Worm (Caenorhabditis elegans): ENCODE data around the gene uev-2.
A peak's percentile ranks its signal among the peaks of the same experiment; 100 is the strongest.

The uev-2 gene

ce11 chrIII:5621236-5621635, 38.3 kb downstream of the uev-2 start (continued):
- TF ChIP-seq lir-1 (GFP tag; conservative IDR thresholded peaks at IDR 0.05), result no peak
- no peak for TF ChIP-seq Y95B8A.8 (GFP tag; IDR thresholded peaks at IDR 0.05)
- TF ChIP-seq F10E7.11 (tag; optimal IDR thresholded peaks at IDR 0.05), result no peak
- no peak for TF ChIP-seq B0035.1 (tag; optimal IDR thresholded peaks at IDR 0.05)
- TF ChIP-seq efl-1 (GFP tag; optimal IDR thresholded peaks at IDR 0.05), result peak; percentile 47
- 0 out of 2 replicates have a peak, but pooled peaks have one; percentile 21 for TF ChIP-seq mcd-1 (GFP tag; IDR thresholded peaks at IDR 0.05)
- no peak for TF ChIP-seq hsf-1 (GFP tag; IDR thresholded peaks at IDR 0.05)
- peak; percentile 76 for TF ChIP-seq K12H6.12 (tag; optimal IDR thresholded peaks at IDR 0.05)
- no peak for TF ChIP-seq pbrm-1 (GFP tag; IDR thresholded peaks at IDR 0.05)
- TF ChIP-seq cebp-1 (GFP tag; IDR thresholded peaks at IDR 0.05), result no peak
- peak; percentile 71 for TF ChIP-seq cebp-1 (tag; optimal IDR thresholded peaks at IDR 0.05)
- TF ChIP-seq Y67H2A.10 (GFP tag; conservative IDR thresholded peaks at IDR 0.05), result no peak
- peak; percentile 40; the same call in 1 of the 2 replicates for TF ChIP-seq B0336.3 (GFP tag; IDR thresholded peaks at IDR 0.05)
- no peak for TF ChIP-seq lsl-1 (GFP tag; optimal IDR thresholded peaks at IDR 0.05)
- TF ChIP-seq madf-3 (GFP tag; IDR thresholded peaks at IDR 0.05), result no peak
- TF ChIP-seq ekl-4 (GFP tag; IDR thresholded peaks at IDR 0.05), result peak; percentile 63
- no peak for TF ChIP-seq tbp1 (GFP tag; optimal IDR thresholded peaks at IDR 0.05)
- peak; percentile 35 for TF ChIP-seq ZK185.1 (tag; optimal IDR thresholded peaks at IDR 0.05; ENCODE audit: poor library complexity, severe bottlenecking)
- TF ChIP-seq atf-7 (tag; optimal IDR thresholded peaks at IDR 0.05), result no peak
- TF ChIP-seq snpc-1.3 (tag; optimal IDR thresholded peaks at IDR 0.05; ENCODE audit: insufficient read depth), result no peak
- TF ChIP-seq ceh-40 (GFP tag; IDR thresholded peaks at IDR 0.05), result no peak
- TF ChIP-seq B0019.2 (GFP tag; conservative IDR thresholded peaks at IDR 0.05), result no peak
- no peak for TF ChIP-seq nhr-120 (GFP tag; IDR thresholded peaks at IDR 0.05)
- TF ChIP-seq gei-17 (GFP tag; optimal IDR thresholded peaks at IDR 0.05), result no peak
- TF ChIP-seq athp-1 (tag; optimal IDR thresholded peaks at IDR 0.05), result no peak
- TF ChIP-seq hmg-20 (GFP tag; IDR thresholded peaks at IDR 0.05), result no peak
- TF ChIP-seq ceh-100 (GFP tag; IDR thresholded peaks at IDR 0.05), result no peak
- peak in 1 of 2 experiments; percentile 58 for TF ChIP-seq let-607 (tag; optimal IDR thresholded peaks at IDR 0.05)
- no peak for TF ChIP-seq sdz-38 (tag; optimal IDR thresholded peaks at IDR 0.05)
- TF ChIP-seq ztf-18 (tag; optimal IDR thresholded peaks at IDR 0.05), result no peak
- TF ChIP-seq die-1 (tag; optimal IDR thresholded peaks at IDR 0.05), result peak; percentile 29
- no peak for TF ChIP-seq nhr-27 (tag; optimal IDR thresholded peaks at IDR 0.05)
- peak; percentile 82 for TF ChIP-seq attf-5 (GFP tag; optimal IDR thresholded peaks at IDR 0.05)
- peak; percentile 26 for TF ChIP-seq somi-1 (GFP tag; optimal IDR thresholded peaks at IDR 0.05)
- TF ChIP-seq ztf-6 (GFP tag; IDR thresholded peaks at IDR 0.05), result no peak
- no peak for TF ChIP-seq repo-1 (tag; optimal IDR thresholded peaks at IDR 0.05)
- no peak for TF ChIP-seq egl-18 (GFP tag; IDR thresholded peaks at IDR 0.05)
- no peak for TF ChIP-seq fkh-3 (tag; optimal IDR thresholded peaks at IDR 0.05)
- no peak for TF ChIP-seq F57C9.4 (tag; optimal IDR thresholded peaks at IDR 0.05)
- no peak for TF ChIP-seq nfya-2 (GFP tag; IDR thresholded peaks at IDR 0.05)
- no peak for TF ChIP-seq attf-3 (GFP tag; conservative IDR thresholded peaks at IDR 0.05)
- TF ChIP-seq rcor-1 (GFP tag; IDR thresholded peaks at IDR 0.05), result 0 out of 2 replicates have a peak, but pooled peaks have one; percentile 23
- TF ChIP-seq F37B4.10 (GFP tag; IDR thresholded peaks at IDR 0.05), result no peak
- peak; percentile 30 for TF ChIP-seq ets-4 (GFP tag; optimal IDR thresholded peaks at IDR 0.05)
- no peak for TF ChIP-seq B0261.1 (tag; optimal IDR thresholded peaks at IDR 0.05)
- TF ChIP-seq tlf-1 (GFP tag; optimal IDR thresholded peaks at IDR 0.05), result no peak
- peak in 1 of 3 experiments; percentile 34 for TF ChIP-seq lin-35 (GFP tag; optimal IDR thresholded peaks at IDR 0.05)
- peak; percentile 58 for TF ChIP-seq lin-40 (tag; optimal IDR thresholded peaks at IDR 0.05)
- TF ChIP-seq unc-130 (GFP tag; optimal IDR thresholded peaks at IDR 0.05), result no peak
